Worm (Caenorhabditis elegans) whole organism, L3 larva: ENCODE measurements around the gene F15A4.2.

ENCODE experiments used
- R02D3.7 ChIP-seq: fragments of 150-350 bp; optimal IDR thresholded peaks from 2 replicates; lab custom pipeline; 2014; ENCODE audit warnings: missing biosample characterization, missing genetic modification characterization
- egl-27 ChIP-seq: sonication (generic microtip); optimal IDR thresholded peaks from 4 replicates; lab custom pipeline; 2017; ENCODE audit warnings: missing biosample characterization, missing genetic modification reagents, missing genetic modification characterization
- mdl-1 ChIP-seq: fragments of 150-350 bp; optimal IDR thresholded peaks from 2 replicates; lab custom pipeline; 2014; ENCODE audit warnings: missing biosample characterization, missing genetic modification characterization
- mml-1 ChIP-seq: fragments of 150-350 bp; sonication (generic microtip); optimal IDR thresholded peaks from 3 replicates; lab custom pipeline; 2014; ENCODE audit warnings: missing biosample characterization, missing genetic modification characterization
- nhr-28 ChIP-seq: fragments of 150-350 bp; optimal IDR thresholded peaks from 2 replicates; lab custom pipeline; 2014; ENCODE audit warnings: missing biosample characterization, missing genetic modification characterization
- skn-1 ChIP-seq: fragments of 150-350 bp; optimal IDR thresholded peaks from 2 replicates; lab custom pipeline; 2014; ENCODE audit warnings: missing biosample characterization, missing genetic modification characterization
- snpc-4 ChIP-seq: fragments of 150-350 bp; optimal IDR thresholded peaks from 2 replicates; lab custom pipeline; 2014; ENCODE audit warnings: missing biosample characterization, missing genetic modification characterization

ce11 chrII:12489903-12490302 lies 27.6 kb downstream of the F15A4.2 start, which contains the start of gene T21B4.15:
- TF ChIP-seq mdl-1 (no peak), nhr-28 (no peak), skn-1 (tag; lab: Kevin White, UChicago) (no peak), snpc-4 (tag; lab: Kevin White, UChicago) (no peak), egl-27 (tag; lab: Kevin White, UChicago) (no peak), R02D3.7 (tag; lab: Kevin White, UChicago) (no peak), mml-1 (tag; lab: Kevin White, UChicago) (no peak)
